Fruit fly (Drosophila melanogaster): ENCODE results near the gene Klp3A.

The Klp3A gene

dm6 chrX:2603851-2604505 is at the start of gene Klp3A, which contains the start of gene Zw10:
Gene Klp3A, minus strand, starts transcription at chrX:2604052.
Gene Zw10, plus strand, starts transcription at chrX:2604197.
- TF ChIP-seq CG31627 (GFP tag; optimal IDR thresholded peaks at IDR 0.05) (peak; percentile 38), topi (GFP tag; optimal IDR thresholded peaks at IDR 0.05) (peak; percentile 40), Gug (GFP tag; IDR thresholded peaks at IDR 0.05) (0 out of 2 replicates have a peak, but pooled peaks have one; percentile 24), pdm3 (GFP tag; optimal IDR thresholded peaks at IDR 0.05) (no peak), CG32006 (GFP tag; optimal IDR thresholded peaks at IDR 0.05) (no peak), CG3032 (tag; optimal IDR thresholded peaks at IDR 0.05) (peak; percentile 12), Ets21C (GFP tag; optimal IDR thresholded peaks at IDR 0.05) (no peak), lz (GFP tag; optimal IDR thresholded peaks at IDR 0.05) (peak; percentile 45), cyc (GFP tag; optimal IDR thresholded peaks at IDR 0.05) (peak; percentile 26), fd85E (GFP tag; optimal IDR thresholded peaks at IDR 0.05) (no peak), CG7368 (GFP tag; optimal IDR thresholded peaks at IDR 0.05) (no peak), CG15336 (GFP tag; IDR thresholded peaks at IDR 0.05) (no peak), esn (GFP tag; optimal IDR thresholded peaks at IDR 0.05) (peak; percentile 41), CG8319 (GFP tag; optimal IDR thresholded peaks at IDR 0.05) (no peak)

- TF ChIP-seq Sox14 (GFP tag; optimal IDR thresholded peaks at IDR 0.05) (peak; percentile 30), lz (GFP tag; optimal IDR thresholded peaks at IDR 0.05) (no peak), Hr4 (GFP tag; optimal IDR thresholded peaks at IDR 0.05) (no peak), CG6163 (GFP tag; IDR thresholded peaks at IDR 0.05) (peak; percentile 71), CG6276 (GFP tag; optimal IDR thresholded peaks at IDR 0.05) (peak; percentile 53), Blimp-1 (GFP tag; optimal IDR thresholded peaks at IDR 0.05) (peak; percentile 47), Met (GFP tag; optimal IDR thresholded peaks at IDR 0.05) (peak; percentile 14), vri (GFP tag; optimal IDR thresholded peaks at IDR 0.05) (peak; percentile 97), topi (GFP tag; optimal IDR thresholded peaks at IDR 0.05) (peak; percentile 50), Sox102F (GFP tag; optimal IDR thresholded peaks at IDR 0.05) (no peak), CG15336 (GFP tag; IDR thresholded peaks at IDR 0.05) (peak; percentile 63; the same call in 1 of the 2 replicates), svp (GFP tag) (peak; percentile 83), Gug (GFP tag; IDR thresholded peaks at IDR 0.05) (0 out of 2 replicates have a peak, but pooled peaks have one; percentile 11), Eip78C (GFP tag) (peak; percentile 59), acj6 (GFP tag; optimal IDR thresholded peaks at IDR 0.05) (no peak), CG8119 (GFP tag; IDR thresholded peaks at IDR 0.05) (peak; percentile 71), Hr38 (GFP tag; optimal IDR thresholded peaks at IDR 0.05) (no peak), Lpt (GFP tag; optimal IDR thresholded peaks at IDR 0.05) (peak; percentile 9), net (GFP tag; optimal IDR thresholded peaks at IDR 0.05) (peak; percentile 37), Sox15 (GFP tag; optimal IDR thresholded peaks at IDR 0.05) (no peak), CG4318 (GFP tag; optimal IDR thresholded peaks at IDR 0.05) (no peak), dsx (GFP tag; optimal IDR thresholded peaks at IDR 0.05; ENCODE audit: poor library complexity, severe bottlenecking) (peak; percentile 29), CG6808 (GFP tag; optimal IDR thresholded peaks at IDR 0.05) (peak; percentile 49), eg (GFP tag; IDR thresholded peaks at IDR 0.05) (peak; percentile 81), ss (GFP tag; optimal IDR thresholded peaks at IDR 0.05) (peak; percentile 16 to 34), CG8319 (GFP tag; optimal IDR thresholded peaks at IDR 0.05) (no peak)
Measured at dm6 chrX:2652124-2652923, 48.5 kb upstream of the Klp3A start.

- TF ChIP-seq CG8632 (GFP tag; optimal IDR thresholded peaks at IDR 0.05) (no peak), dsx (GFP tag; optimal IDR thresholded peaks at IDR 0.05; ENCODE audit: poor library complexity, severe bottlenecking) (no peak), CG3032 (tag; optimal IDR thresholded peaks at IDR 0.05) (no peak), Met (GFP tag; optimal IDR thresholded peaks at IDR 0.05) (no peak), Sox14 (GFP tag; optimal IDR thresholded peaks at IDR 0.05) (no peak), Hr38 (GFP tag; optimal IDR thresholded peaks at IDR 0.05) (no peak), CG10631 (GFP tag; optimal IDR thresholded peaks at IDR 0.05) (no peak), fd59A (GFP tag; optimal IDR thresholded peaks at IDR 0.05) (no peak), fkh (GFP tag; optimal IDR thresholded peaks at IDR 0.05) (no peak), spab (GFP tag; optimal IDR thresholded peaks at IDR 0.05) (no peak), salr (GFP tag; optimal IDR thresholded peaks at IDR 0.05) (no peak), CG9139 (GFP tag; optimal IDR thresholded peaks at IDR 0.05) (no peak)
Measured at dm6 chrX:2651128-2651527, 47.3 kb upstream of the Klp3A start.

Measured in whole organism, prepupa.